Fruit fly (Drosophila melanogaster) whole organism, wandering third instar larva: ENCODE results near the gene CG6225.
A peak's percentile ranks its signal among the peaks of the same experiment; 100 is the strongest.

ENCODE experiments used
- Abd-B ChIP-seq: fragments of >200 bp; optimal IDR thresholded peaks from 2 replicates; lab custom pipeline; 2017; ENCODE audit warnings: missing biosample characterization, missing genetic modification characterization
- CG32264 ChIP-seq: fragments of 200-800 bp; sonication (Bioruptor generic); optimal IDR thresholded peaks from 2 replicates; lab custom pipeline; 2016; ENCODE audit warnings: missing biosample characterization, missing genetic modification characterization
- CG9705 ChIP-seq: fragments of 200-800 bp; sonication (Bioruptor generic); optimal IDR thresholded peaks from 2 replicates; lab custom pipeline; 2018; ENCODE audit warnings: missing biosample characterization, mild to moderate bottlenecking, missing genetic modification characterization
- CrebA ChIP-seq: fragments of 200-800 bp; sonication (Bioruptor generic); optimal IDR thresholded peaks from 2 replicates; lab custom pipeline; 2016; ENCODE audit warnings: missing biosample characterization, mild to moderate bottlenecking, missing genetic modification characterization, borderline replicate concordance
- Dfd ChIP-seq: fragments of >200 bp; optimal IDR thresholded peaks from 2 replicates; lab custom pipeline; 2017; ENCODE audit warnings: missing biosample characterization, missing genetic modification characterization
- Dif ChIP-seq: fragments of 200-275, 200-300 bp; sonication (Bioruptor generic); optimal IDR thresholded peaks from 2 replicates; lab custom pipeline; 2018; ENCODE audit warnings: missing biosample characterization, missing genetic modification characterization; ENCODE audit not compliant: partially characterized antibody
- GATAd ChIP-seq: sonication (Bioruptor generic); optimal IDR thresholded peaks from 2 replicates; lab custom pipeline; 2016; ENCODE audit warnings: missing biosample characterization, missing genetic modification characterization
- Hnf4 ChIP-seq: fragments of 200-800 bp; sonication (Bioruptor generic); optimal IDR thresholded peaks from 2 replicates; lab custom pipeline; 2016; ENCODE audit warnings: missing biosample characterization, mild to moderate bottlenecking, missing genetic modification characterization
- Jra ChIP-seq: sonication (Bioruptor generic); optimal IDR thresholded peaks from 2 replicates; lab custom pipeline; 2016; ENCODE audit warnings: missing biosample characterization, missing genetic modification characterization
- Mio ChIP-seq: sonication (Bioruptor generic); optimal IDR thresholded peaks from 2 replicates; lab custom pipeline; 2016; ENCODE audit warnings: missing biosample characterization, missing genetic modification characterization
- OdsH ChIP-seq: fragments of 200-800 bp; sonication (Bioruptor generic); optimal IDR thresholded peaks from 2 replicates; lab custom pipeline; 2016; ENCODE audit warnings: missing biosample characterization, mild to moderate bottlenecking, missing genetic modification characterization
- Rel ChIP-seq, 2 experiments: fragments of 200-800 bp; sonication (Bioruptor generic) in 1 of 2; optimal IDR thresholded peaks; 2 replicates in 1 of 2; 3 replicates in 1 of 2; lab custom pipeline; 2016 to 2019; ENCODE audit warnings: mild to moderate bottlenecking in 2 of 2, missing biosample characterization in 2 of 2, missing genetic modification characterization in 2 of 2, moderate library complexity in 1 of 2
- Sp1 ChIP-seq: fragments of 200-800 bp; sonication (Bioruptor generic); optimal IDR thresholded peaks from 3 replicates; lab custom pipeline; 2019; ENCODE audit warnings: missing biosample characterization, mild to moderate bottlenecking, missing genetic modification characterization, moderate library complexity
- Vsx2 ChIP-seq: fragments of 200-300, 225-300 bp; sonication (Bioruptor generic); optimal IDR thresholded peaks from 2 replicates; lab custom pipeline; 2018; ENCODE audit warnings: missing biosample characterization, missing genetic modification characterization; ENCODE audit not compliant: partially characterized antibody
- br ChIP-seq: fragments of 200-800 bp; sonication (Bioruptor generic); optimal IDR thresholded peaks from 2 replicates; lab custom pipeline; 2016; ENCODE audit warnings: missing biosample characterization, missing genetic modification characterization
- brk ChIP-seq: fragments of 200-800 bp; sonication (Bioruptor generic); optimal IDR thresholded peaks from 2 replicates; lab custom pipeline; 2016; ENCODE audit warnings: missing biosample characterization, mild to moderate bottlenecking, missing genetic modification characterization
- dmrt93B ChIP-seq: fragments of 200-800 bp; sonication (Bioruptor generic); optimal IDR thresholded peaks from 2 replicates; lab custom pipeline; 2018; ENCODE audit warnings: missing biosample characterization, mild to moderate bottlenecking, missing genetic modification characterization
- dsf ChIP-seq: sonication (Bioruptor generic); optimal IDR thresholded peaks from 2 replicates; lab custom pipeline; 2016; ENCODE audit warnings: missing biosample characterization, missing genetic modification characterization, borderline replicate concordance
- foxo ChIP-seq, 2 experiments: fragments of 200-800 bp; sonication (Bioruptor generic); optimal IDR thresholded peaks; 2 replicates in 1 of 2; 3 replicates in 1 of 2; lab custom pipeline; 2016 to 2017; ENCODE audit warnings: missing biosample characterization in 2 of 2, missing genetic modification characterization in 2 of 2
- h ChIP-seq: fragments of 200-800 bp; sonication (Bioruptor generic); optimal IDR thresholded peaks from 3 replicates; lab custom pipeline; 2016; ENCODE audit warnings: missing biosample characterization, mild to moderate bottlenecking, missing genetic modification characterization
- pan ChIP-seq: fragments of >200 bp; optimal IDR thresholded peaks from 2 replicates; lab custom pipeline; 2017
- psq ChIP-seq: fragments of 200-800 bp; sonication (Bioruptor generic); optimal IDR thresholded peaks from 3 replicates; lab custom pipeline; 2017; ENCODE audit warnings: missing biosample characterization, mild to moderate bottlenecking, missing genetic modification characterization, moderate library complexity
- rgr ChIP-seq: fragments of 200-800 bp; sonication (Bioruptor generic); optimal IDR thresholded peaks from 3 replicates; lab custom pipeline; 2016; ENCODE audit warnings: missing biosample characterization, mild to moderate bottlenecking, missing genetic modification characterization
- sage ChIP-seq: fragments of 200-800 bp; sonication (Bioruptor generic); optimal IDR thresholded peaks from 2 replicates; lab custom pipeline; 2016; ENCODE audit warnings: missing biosample characterization, mild to moderate bottlenecking, missing genetic modification characterization
- sv ChIP-seq: fragments of 200-800 bp; sonication (Bioruptor generic); optimal IDR thresholded peaks from 3 replicates; lab custom pipeline; 2016; ENCODE audit warnings: missing biosample characterization, missing genetic modification characterization
- tai ChIP-seq: sonication (Bioruptor generic); optimal IDR thresholded peaks from 2 replicates; lab custom pipeline; 2016; ENCODE audit warnings: missing biosample characterization, missing genetic modification characterization
- usp ChIP-seq: fragments of >200 bp; optimal IDR thresholded peaks from 2 replicates; lab custom pipeline; 2017; ENCODE audit warnings: missing biosample characterization, missing genetic modification characterization

Gene CG6225

DNA sequence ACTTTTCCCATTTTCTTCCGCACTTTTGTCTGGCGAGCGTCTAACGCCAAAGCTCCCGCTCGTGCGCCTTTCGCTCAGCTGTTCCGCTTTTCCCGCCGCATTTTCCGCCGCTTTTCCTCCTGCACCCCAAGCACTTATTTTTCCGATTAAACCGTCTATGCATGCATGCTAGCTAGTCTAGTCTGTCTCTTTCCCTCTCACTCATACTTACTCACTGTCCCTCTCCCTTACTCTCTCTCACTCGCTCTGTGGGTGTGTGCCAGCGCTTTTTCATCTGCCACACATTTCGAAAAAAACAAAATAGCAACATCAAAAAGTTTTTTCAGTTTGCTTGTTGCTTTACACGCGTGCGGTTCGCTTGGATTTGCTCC lies at the start of gene CG6225:
Gene CG6225 (plus strand): TSS at position 325 of the 371 bp plus-strand sequence.
- TF ChIP-seq foxo (GFP tag; optimal IDR thresholded peaks at IDR 0.05; lab: Kevin White, UChicago) (no peak), sage (GFP tag; lab: Kevin White, UChicago) (no peak), Mio (no peak), rgr (GFP tag; lab: Kevin White, UChicago) (no peak), CG9705 (GFP tag; lab: Kevin White, UChicago) (no peak), pan (no peak)
- TF ChIP-seq, all 38 proteins: peak for 0

DNA sequence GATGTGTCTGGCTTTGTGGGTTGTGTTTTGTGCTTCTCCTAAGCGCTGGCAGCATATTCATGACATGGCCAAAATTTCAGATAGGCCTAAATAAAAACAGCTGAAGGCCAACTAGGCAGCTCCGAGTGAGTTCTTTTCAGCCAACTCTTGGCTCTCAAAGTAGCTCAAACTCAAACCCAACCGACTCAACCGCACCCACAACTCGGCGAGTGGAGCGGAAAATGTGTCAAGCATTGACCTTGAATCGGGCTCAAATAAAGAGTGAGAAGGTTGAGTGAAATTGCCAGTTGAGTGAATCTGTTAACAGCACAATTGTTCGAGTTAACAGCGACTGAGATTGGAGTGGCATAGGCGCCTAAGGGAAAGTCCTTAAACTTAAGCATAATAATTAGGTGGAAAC lies 42.4 kb upstream of the CG6225 start:
- TF ChIP-seq dmrt93B (GFP tag; lab: Kevin White, UChicago) (no peak), usp (GFP tag; lab: Kevin White, UChicago) (no peak)

DNA sequence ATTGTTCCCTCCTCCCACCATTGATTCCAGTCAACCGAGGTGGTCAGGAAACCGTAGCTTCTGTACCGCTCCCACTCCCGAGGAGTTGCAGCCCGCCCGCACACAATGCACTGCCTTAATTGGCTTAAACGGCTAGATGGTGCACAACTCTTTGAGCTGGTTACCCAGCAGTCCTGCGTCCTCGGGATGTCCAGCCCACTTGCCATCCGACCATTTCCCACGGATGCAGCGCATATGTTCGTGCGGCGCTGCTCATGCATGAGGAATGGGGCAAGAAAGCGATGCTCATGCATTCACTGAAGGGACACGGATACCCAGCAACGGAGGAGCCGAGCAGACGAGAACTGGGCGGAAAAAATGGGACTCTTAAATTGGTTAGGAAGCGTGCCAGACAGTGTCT lies 38.8 kb upstream of the CG6225 start:
- TF ChIP-seq Abd-B (no peak), Sp1 (GFP tag; lab: Kevin White, UChicago) (no peak), rgr (GFP tag; lab: Kevin White, UChicago) (no peak), OdsH (GFP tag; lab: Kevin White, UChicago) (no peak), Hnf4 (GFP tag; lab: Kevin White, UChicago) (no peak), pan (no peak), sv (no peak), tai (GFP tag; lab: Kevin White, UChicago) (no peak), Vsx2 (GFP tag; lab: Kevin White, UChicago) (no peak), dsf (no peak), dmrt93B (GFP tag; lab: Kevin White, UChicago) (no peak), CrebA (GFP tag; lab: Kevin White, UChicago) (no peak), h (no peak), sage (GFP tag; lab: Kevin White, UChicago) (no peak), Dfd (GFP tag; lab: Kevin White, UChicago) (no peak), Dif (GFP tag; lab: Kevin White, UChicago) (no peak), GATAd (GFP tag; lab: Kevin White, UChicago) (no peak)

DNA sequence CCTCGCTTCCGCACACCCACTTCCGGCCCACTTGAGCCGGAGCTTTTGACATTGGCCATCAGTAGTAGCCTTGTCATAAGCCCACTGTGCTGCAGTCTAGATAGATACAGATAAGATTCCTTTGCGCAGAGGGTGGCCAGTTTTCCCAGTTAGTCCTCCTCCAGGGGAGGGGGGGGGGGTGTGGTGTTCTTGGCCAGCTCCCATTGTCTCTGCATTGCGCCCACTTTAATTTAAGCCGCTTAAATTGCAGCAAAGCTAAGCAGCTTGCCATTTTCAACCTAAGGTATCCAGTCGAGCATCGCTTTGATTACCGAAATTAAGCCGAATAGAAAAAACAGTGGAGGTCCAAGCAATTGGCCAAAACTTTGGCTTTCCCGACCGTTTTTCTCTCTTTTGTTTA lies 31.6 kb upstream of the CG6225 start:
- TF ChIP-seq rgr (GFP tag; lab: Kevin White, UChicago) (no peak), dsf (no peak), Dfd (GFP tag; lab: Kevin White, UChicago) (peak; percentile 94), CG32264 (GFP tag; lab: Kevin White, UChicago) (no peak), Mio (no peak), OdsH (GFP tag; lab: Kevin White, UChicago) (no peak), h (no peak)

DNA sequence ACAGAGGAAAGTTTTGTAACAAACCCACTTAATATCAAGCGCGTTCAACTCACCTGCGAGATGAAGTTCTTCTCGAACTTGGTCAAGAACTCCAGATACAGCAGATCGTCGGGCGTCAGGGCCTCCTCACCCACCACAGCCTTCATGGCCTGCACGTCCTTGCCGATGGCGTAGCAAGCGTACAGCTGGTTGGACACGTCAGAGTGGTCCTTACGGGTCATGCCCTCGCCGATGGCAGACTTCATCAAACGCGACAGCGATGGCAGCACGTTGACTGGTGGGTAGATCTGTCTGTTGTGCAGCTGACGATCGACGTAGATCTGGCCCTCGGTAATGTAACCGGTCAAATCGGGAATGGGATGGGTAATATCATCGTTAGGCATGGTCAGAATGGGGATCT lies 29.5 kb upstream of the CG6225 start:
- TF ChIP-seq Jra (GFP tag; lab: Kevin White, UChicago), result no peak
- no peak for TF ChIP-seq Sp1 (GFP tag; lab: Kevin White, UChicago)
- no peak for TF ChIP-seq Rel (GFP tag; optimal IDR thresholded peaks at IDR 0.05; lab: Kevin White, UChicago)
- no peak for TF ChIP-seq Rel (tag; optimal IDR thresholded peaks at IDR 0.05; lab: Kevin White, UChicago)
- no peak for TF ChIP-seq dmrt93B (GFP tag; lab: Kevin White, UChicago)
- TF ChIP-seq usp (GFP tag; lab: Kevin White, UChicago), result no peak
- no peak for TF ChIP-seq Mio
- TF ChIP-seq foxo (GFP tag; optimal IDR thresholded peaks at IDR 0.05; lab: Kevin White, UChicago), result no peak
- TF ChIP-seq Abd-B, result no peak
- no peak for TF ChIP-seq Dfd (GFP tag; lab: Kevin White, UChicago)
- TF ChIP-seq br (GFP tag; lab: Kevin White, UChicago), result no peak
- no peak for TF ChIP-seq dsf
- TF ChIP-seq, all 38 proteins: peak for 0

DNA sequence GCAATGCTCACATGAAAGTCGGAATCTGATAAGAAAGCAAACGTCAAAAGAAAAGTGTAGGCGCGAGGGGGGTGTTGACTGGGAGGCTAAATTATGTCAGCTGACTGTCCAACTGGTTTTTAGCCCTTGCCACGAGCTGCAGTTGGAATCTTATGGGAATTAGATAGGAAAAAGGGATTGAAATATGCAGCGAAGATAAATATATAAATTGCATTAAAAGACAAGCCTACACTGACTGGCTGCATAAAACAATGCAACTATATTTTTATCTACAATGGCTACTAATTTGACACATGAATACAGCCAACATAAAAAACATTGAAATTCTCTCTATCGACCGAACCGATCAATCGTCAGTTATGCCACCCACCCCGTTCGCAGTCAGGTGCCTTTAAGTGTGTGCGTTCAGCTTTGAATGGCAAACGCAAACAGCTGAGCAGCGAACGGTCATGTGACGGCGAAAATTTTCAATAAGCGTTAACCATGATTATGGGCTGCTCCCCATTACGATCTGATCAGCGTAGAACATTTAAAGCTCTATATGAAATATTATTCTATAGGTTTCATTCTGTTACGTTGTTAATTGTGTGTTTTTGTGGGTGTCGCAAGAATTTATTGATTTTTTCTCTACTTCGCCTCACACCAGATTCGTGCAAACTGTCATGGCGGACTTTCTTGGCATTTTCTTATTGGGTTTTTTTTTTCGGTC lies 27.5 kb upstream of the CG6225 start:
- TF ChIP-seq psq (GFP tag; lab: Kevin White, UChicago) (peak; percentile 94), brk (no peak)
